Worm (Caenorhabditis elegans): Measurements from ENCODE around the gene nspc-15.

The nspc-15 gene

ce11 chrX:12352872-12353271 lies 7.7 kb upstream of the nspc-15 start, which contains the start of gene F42F12.4:
F42F12.4 (minus strand) TSS chrX:12352947.
- TF ChIP-seq ceh-28 (tag; optimal IDR thresholded peaks at IDR 0.05) (peak; percentile 63), ZK546.5 (tag; optimal IDR thresholded peaks at IDR 0.05) (no peak), mml-1 (tag; optimal IDR thresholded peaks at IDR 0.05) (no peak), ceh-16 (tag; optimal IDR thresholded peaks at IDR 0.05) (no peak), pqm-1 (tag; optimal IDR thresholded peaks at IDR 0.05) (peak; percentile 3), daf-12 (tag; optimal IDR thresholded peaks at IDR 0.05) (no peak), egl-27 (tag; optimal IDR thresholded peaks at IDR 0.05) (no peak), skn-1 (tag; optimal IDR thresholded peaks at IDR 0.05) (no peak), elt-2 (tag; optimal IDR thresholded peaks at IDR 0.05) (peak; percentile 29)

ce11 chrX:12356581-12356980 lies 4.0 kb upstream of the nspc-15 start, which contains the start of gene nspc-12:
nspc-12 (minus strand) TSS chrX:12356681.
- TF ChIP-seq ceh-82 (tag; optimal IDR thresholded peaks at IDR 0.05), result no peak
- TF ChIP-seq nhr-12 (tag; optimal IDR thresholded peaks at IDR 0.05), result no peak
- no peak for TF ChIP-seq mml-1 (tag; optimal IDR thresholded peaks at IDR 0.05)

DNA sequence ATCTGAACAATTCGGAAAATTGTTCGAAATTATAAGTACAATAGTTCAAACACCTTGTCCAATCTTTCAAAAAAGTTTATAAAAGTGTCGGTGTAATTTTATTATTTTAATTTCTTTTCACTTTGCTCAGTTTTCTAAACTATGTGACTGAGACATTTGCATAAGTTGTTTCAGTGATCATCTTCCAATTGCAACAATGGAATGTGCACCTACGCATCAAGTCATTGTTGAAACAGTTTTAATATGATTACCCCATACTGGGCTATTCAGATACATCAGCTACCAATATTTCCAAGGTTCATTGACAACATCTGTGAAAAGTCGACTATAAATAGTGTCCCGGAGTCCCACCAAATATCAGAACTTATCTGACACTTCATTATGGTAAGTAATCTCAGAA lies 3.4 kb upstream of the nspc-15 start, which contains the start of gene nspc-13:
nspc-13 (plus strand) TSS at position 301 of the 400 bp plus-strand sequence.
- TF ChIP-seq unc-62 (GFP tag; optimal IDR thresholded peaks at IDR 0.05) (no peak), lin-39 (tag; optimal IDR thresholded peaks at IDR 0.05) (no peak), elt-1 (tag; optimal IDR thresholded peaks at IDR 0.05) (no peak), hmg-11 (tag; optimal IDR thresholded peaks at IDR 0.05) (no peak), ceh-82 (tag; optimal IDR thresholded peaks at IDR 0.05) (no peak), ceh-9 (tag; optimal IDR thresholded peaks at IDR 0.05) (no peak), ceh-28 (tag; optimal IDR thresholded peaks at IDR 0.05) (no peak), zag-1 (tag; optimal IDR thresholded peaks at IDR 0.05) (no peak), nhr-25 (tag; optimal IDR thresholded peaks at IDR 0.05) (no peak), elt-3 (tag; optimal IDR thresholded peaks at IDR 0.05) (no peak)

ce11 chrX:12358957-12359356 lies 1.6 kb upstream of the nspc-15 start, which contains the start of gene nspc-14:
nspc-14 (minus strand) TSS chrX:12359057.
- no peak for TF ChIP-seq skn-1 (tag; optimal IDR thresholded peaks at IDR 0.05)
- no peak for TF ChIP-seq sea-2 (GFP tag; optimal IDR thresholded peaks at IDR 0.05)
- TF ChIP-seq lin-39 (tag; optimal IDR thresholded peaks at IDR 0.05), result no peak
- TF ChIP-seq jun-1 (tag; optimal IDR thresholded peaks at IDR 0.05), result no peak
- no peak for TF ChIP-seq nhr-28 (tag; optimal IDR thresholded peaks at IDR 0.05)
- no peak for TF ChIP-seq zag-1 (tag; optimal IDR thresholded peaks at IDR 0.05)
- TF ChIP-seq lsy-12 (tag; optimal IDR thresholded peaks at IDR 0.05), result no peak
- TF ChIP-seq fos-1 (tag; optimal IDR thresholded peaks at IDR 0.05), result no peak
- TF ChIP-seq nhr-12 (tag; optimal IDR thresholded peaks at IDR 0.05), result no peak
- TF ChIP-seq lin-15B (tag; optimal IDR thresholded peaks at IDR 0.05), result no peak
- TF ChIP-seq elt-3 (tag; optimal IDR thresholded peaks at IDR 0.05), result no peak
- TF ChIP-seq ceh-9 (tag; optimal IDR thresholded peaks at IDR 0.05), result no peak
- TF ChIP-seq daf-12 (tag; optimal IDR thresholded peaks at IDR 0.05), result no peak
- TF ChIP-seq ama-1 (optimal IDR thresholded peaks at IDR 0.05), result no peak
- TF ChIP-seq ztf-11 (tag; optimal IDR thresholded peaks at IDR 0.05), result no peak
- TF ChIP-seq fkh-2 (tag; optimal IDR thresholded peaks at IDR 0.05), result no peak
- no peak for TF ChIP-seq pqm-1 (tag; optimal IDR thresholded peaks at IDR 0.05)
- no peak for TF ChIP-seq ceh-16 (tag; optimal IDR thresholded peaks at IDR 0.05)
- TF ChIP-seq tbx-2 (tag; optimal IDR thresholded peaks at IDR 0.05), result no peak

ce11 chrX:12362951-12363486 lies 2.5 kb downstream of the nspc-15 start:
- peak; percentile 99 for TF ChIP-seq pha-4 (tag; optimal IDR thresholded peaks at IDR 0.05)
- peak; percentile 77 for TF ChIP-seq hmg-11 (tag; optimal IDR thresholded peaks at IDR 0.05)
- peak; percentile 95 for TF ChIP-seq lsy-12 (tag; optimal IDR thresholded peaks at IDR 0.05)
- peak; percentile 99 for TF ChIP-seq nhr-23 (tag; optimal IDR thresholded peaks at IDR 0.05)
- TF ChIP-seq snpc-4 (tag; optimal IDR thresholded peaks at IDR 0.05), result peak; percentile 94
- peak; percentile 56 for TF ChIP-seq fkh-2 (tag; optimal IDR thresholded peaks at IDR 0.05)
- TF ChIP-seq eor-1 (tag; optimal IDR thresholded peaks at IDR 0.05), result peak in 1 of 2 experiments; percentile 80
- TF ChIP-seq aly-2 (tag; optimal IDR thresholded peaks at IDR 0.05), result peak; percentile 98
- no peak for TF ChIP-seq ama-1 (optimal IDR thresholded peaks at IDR 0.05)
- TF ChIP-seq nhr-43 (tag; optimal IDR thresholded peaks at IDR 0.05; ENCODE audit: poor library complexity, severe bottlenecking), result peak; percentile 99
- TF ChIP-seq ztf-11 (tag; optimal IDR thresholded peaks at IDR 0.05), result peak; percentile 53
- TF ChIP-seq egl-5 (tag; optimal IDR thresholded peaks at IDR 0.05), result peak; percentile 98
- TF ChIP-seq fos-1 (tag; optimal IDR thresholded peaks at IDR 0.05), result peak; percentile 91
- TF ChIP-seq mdl-1 (tag; optimal IDR thresholded peaks at IDR 0.05), result peak; percentile 86
- peak; percentile 82 for TF ChIP-seq lin-39 (tag; optimal IDR thresholded peaks at IDR 0.05)
- peak; percentile 93 for TF ChIP-seq daf-12 (tag; optimal IDR thresholded peaks at IDR 0.05)
- peak; percentile 99 for TF ChIP-seq skn-1 (tag; optimal IDR thresholded peaks at IDR 0.05)
- peak; percentile 88 for TF ChIP-seq zag-1 (tag; optimal IDR thresholded peaks at IDR 0.05)
- TF ChIP-seq pqm-1 (tag; optimal IDR thresholded peaks at IDR 0.05), result peak; percentile 93
- TF ChIP-seq unc-62 (GFP tag; optimal IDR thresholded peaks at IDR 0.05), result peak; percentile 89
- peak; percentile 98 for TF ChIP-seq nhr-77 (tag; optimal IDR thresholded peaks at IDR 0.05)
- TF ChIP-seq unc-39 (tag; optimal IDR thresholded peaks at IDR 0.05), result no peak
- TF ChIP-seq nhr-25 (tag; optimal IDR thresholded peaks at IDR 0.05), result peak; percentile 87
- peak; percentile 91 for TF ChIP-seq R02D3.7 (tag; optimal IDR thresholded peaks at IDR 0.05)
- no peak for TF ChIP-seq mml-1 (tag; optimal IDR thresholded peaks at IDR 0.05)
- TF ChIP-seq ZK546.5 (tag; optimal IDR thresholded peaks at IDR 0.05), result peak; percentile 72
- peak; percentile 93 for TF ChIP-seq ztf-4 (tag; optimal IDR thresholded peaks at IDR 0.05)
- TF ChIP-seq tbx-2 (tag; optimal IDR thresholded peaks at IDR 0.05), result peak; percentile 98
- TF ChIP-seq ceh-82 (tag; optimal IDR thresholded peaks at IDR 0.05), result peak; percentile 96
- TF ChIP-seq fkh-10 (GFP tag; optimal IDR thresholded peaks at IDR 0.05), result peak; percentile 99

All from whole organism, L3 larva.